Fruit fly (Drosophila melanogaster) whole organism, embryonic: ENCODE measurements around the gene mRpL48.

Experiments used
- Ada2b ChIP-seq: fragments of 200-800 bp; sonication (Bioruptor generic); IDR thresholded peaks from 2 replicates; pipeline ENCODE4 v1.3.6; 2022; ENCODE audit warnings: missing biosample characterization, missing genetic modification characterization
- Atf-2 ChIP-seq: fragments of 200-800 bp; sonication (Bioruptor generic); optimal IDR thresholded peaks from 2 replicates; lab custom pipeline; 2016; ENCODE audit warnings: missing biosample characterization, missing genetic modification characterization
- BEAF-32 ChIP-seq: fragments of 200-800 bp; sonication (Bioruptor generic); optimal IDR thresholded peaks from 3 replicates; lab custom pipeline; 2017; ENCODE audit warnings: missing biosample characterization, missing genetic modification characterization, mild to moderate bottlenecking, moderate library complexity, missing genetic modification reagents
- Blimp-1 ChIP-seq: fragments of 200-800 bp; sonication (Bioruptor generic); optimal IDR thresholded peaks from 3 replicates; lab custom pipeline; 2018; ENCODE audit warnings: missing biosample characterization, missing genetic modification characterization, mild to moderate bottlenecking, moderate library complexity, missing genetic modification reagents
- CG10209 ChIP-seq: fragments of 200-800 bp; sonication (Bioruptor generic); optimal IDR thresholded peaks from 3 replicates; lab custom pipeline; 2017; ENCODE audit warnings: missing biosample characterization, mild to moderate bottlenecking, missing genetic modification characterization, missing genetic modification reagents
- CG10366 ChIP-seq: fragments of 200-800 bp; sonication (Bioruptor generic); IDR thresholded peaks from 2 replicates; pipeline ENCODE4 v1.3.6; 2022; ENCODE audit warnings: missing biosample characterization, missing genetic modification characterization
- CG10565 ChIP-seq: fragments of 200-800 bp; sonication (Bioruptor generic); optimal IDR thresholded peaks from 3 replicates; lab custom pipeline; 2016; ENCODE audit warnings: missing biosample characterization, mild to moderate bottlenecking, missing genetic modification characterization
- CG12769 ChIP-seq: fragments of 200-800 bp; sonication (Bioruptor generic); optimal IDR thresholded peaks from 2 replicates; lab custom pipeline; 2019; ENCODE audit warnings: missing biosample characterization, mild to moderate bottlenecking, missing genetic modification characterization, moderate library complexity
- CG13894 ChIP-seq: fragments of 200-800 bp; sonication (Bioruptor generic); optimal IDR thresholded peaks from 3 replicates; lab custom pipeline; 2018; ENCODE audit warnings: missing biosample characterization, mild to moderate bottlenecking, missing genetic modification characterization, moderate library complexity
- CG15514 ChIP-seq: fragments of 200-800 bp; sonication (Bioruptor generic); optimal IDR thresholded peaks from 3 replicates; lab custom pipeline; 2017; ENCODE audit warnings: missing biosample characterization, missing genetic modification characterization, mild to moderate bottlenecking, moderate library complexity, missing genetic modification reagents
- CG1602 ChIP-seq: fragments of 200-800 bp; sonication (Bioruptor generic); optimal IDR thresholded peaks from 3 replicates; lab custom pipeline; 2016; ENCODE audit warnings: missing biosample characterization, missing genetic modification characterization
- CG18764 ChIP-seq: fragments of 200-800 bp; sonication (Bioruptor generic); optimal IDR thresholded peaks from 3 replicates; lab custom pipeline; 2016; ENCODE audit warnings: missing biosample characterization, missing genetic modification characterization
- CG2129 ChIP-seq: fragments of 200-800 bp; sonication (Bioruptor generic); IDR thresholded peaks from 2 replicates; pipeline ENCODE4 v1.3.6; 2022; ENCODE audit warnings: missing biosample characterization, missing genetic modification characterization; ENCODE audit not compliant: partially characterized antibody
- CG2678 ChIP-seq: fragments of 200-800 bp; sonication (Bioruptor generic); optimal IDR thresholded peaks from 3 replicates; lab custom pipeline; 2019; ENCODE audit warnings: missing biosample characterization, mild to moderate bottlenecking, missing genetic modification characterization, moderate library complexity
- CG30431 ChIP-seq: fragments of 200-800 bp; sonication (Bioruptor generic); optimal IDR thresholded peaks from 2 replicates; lab custom pipeline; 2017; ENCODE audit warnings: missing biosample characterization, missing genetic modification characterization
- CG3163 ChIP-seq: fragments of 200-800 bp; sonication (Bioruptor generic); optimal IDR thresholded peaks from 3 replicates; lab custom pipeline; 2016; ENCODE audit warnings: missing biosample characterization, missing genetic modification characterization
- CG32767 ChIP-seq: fragments of 200-800 bp; sonication (Bioruptor generic); IDR thresholded peaks from 2 replicates; pipeline ENCODE4 v1.3.6; 2022; ENCODE audit warnings: missing biosample characterization, missing genetic modification characterization
- CG34376 ChIP-seq: fragments of 200-800 bp; sonication (Bioruptor generic); optimal IDR thresholded peaks from 2 replicates; lab custom pipeline; 2018; ENCODE audit warnings: missing biosample characterization, mild to moderate bottlenecking, missing genetic modification characterization
- CG3995 ChIP-seq: fragments of 200-800 bp; sonication (Bioruptor generic); optimal IDR thresholded peaks from 3 replicates; lab custom pipeline; 2016; ENCODE audit warnings: missing biosample characterization, missing genetic modification characterization
- CG4328 ChIP-seq: fragments of 200-800 bp; sonication (Bioruptor generic); optimal IDR thresholded peaks from 3 replicates; lab custom pipeline; 2017; ENCODE audit warnings: missing biosample characterization, missing genetic modification reagents, missing genetic modification characterization
- CG4820 ChIP-seq: fragments of 200-800 bp; sonication (Bioruptor generic); optimal IDR thresholded peaks from 3 replicates; lab custom pipeline; 2016; ENCODE audit warnings: missing biosample characterization, missing genetic modification characterization
- CG6765 ChIP-seq: fragments of 200-800 bp; sonication (Bioruptor generic); optimal IDR thresholded peaks from 3 replicates; lab custom pipeline; 2017; ENCODE audit warnings: missing biosample characterization, mild to moderate bottlenecking, missing genetic modification characterization
- CG8290 ChIP-seq, 3 experiments: fragments of 200-800 bp; sonication (Bioruptor generic); optimal IDR thresholded peaks; 2 replicates each; lab custom pipeline; 2016 to 2019; ENCODE audit warnings: missing biosample characterization in 3 of 3, missing genetic modification characterization in 3 of 3, mild to moderate bottlenecking in 2 of 3, moderate library complexity in 1 of 3
- CG8765 ChIP-seq: fragments of 200-800 bp; sonication (Bioruptor generic); IDR thresholded peaks from 2 replicates; pipeline ENCODE4 v1.3.6; 2022; ENCODE audit warnings: missing biosample characterization, missing genetic modification characterization
- CHES-1-like ChIP-seq: fragments of 200-800 bp; sonication (Bioruptor generic); optimal IDR thresholded peaks from 2 replicates; lab custom pipeline; 2016; ENCODE audit warnings: missing biosample characterization, missing genetic modification characterization
- CrebB ChIP-seq: fragments of 200-800 bp; sonication (Bioruptor generic); optimal IDR thresholded peaks from 3 replicates; lab custom pipeline; 2018; ENCODE audit warnings: missing biosample characterization, mild to moderate bottlenecking, missing genetic modification characterization
- Dad ChIP-seq: fragments of 200-800 bp; sonication (Bioruptor generic); optimal IDR thresholded peaks from 3 replicates; lab custom pipeline; 2016; ENCODE audit warnings: missing biosample characterization, missing genetic modification characterization
- Dref ChIP-seq: fragments of 200-800 bp; sonication (Bioruptor generic); IDR thresholded peaks from 2 replicates; pipeline ENCODE4 v1.3.6; 2022; ENCODE audit warnings: missing biosample characterization, missing genetic modification characterization
- GATAe ChIP-seq: fragments of 200-800 bp; sonication (Bioruptor generic); conservative IDR thresholded peaks from 2 replicates; pipeline ENCODE4 v1.3.6; 2022; ENCODE audit warnings: missing biosample characterization, missing genetic modification characterization
- HLHmδ ChIP-seq: fragments of 200-800 bp; sonication (Bioruptor generic); optimal IDR thresholded peaks from 2 replicates; lab custom pipeline; 2018; ENCODE audit warnings: missing biosample characterization, mild to moderate bottlenecking, missing genetic modification characterization, moderate library complexity
- Hr3 ChIP-seq: fragments of 200-800 bp; sonication (Bioruptor generic); optimal IDR thresholded peaks from 3 replicates; lab custom pipeline; 2016; ENCODE audit warnings: missing biosample characterization, missing genetic modification characterization
- Hr39 ChIP-seq: fragments of >200 bp; optimal IDR thresholded peaks from 2 replicates; lab custom pipeline; 2017
- Hr51 ChIP-seq, 2 experiments: fragments of 200-800 bp; sonication (Bioruptor generic); optimal IDR thresholded peaks; 2 replicates in 1 of 2; 3 replicates in 1 of 2; lab custom pipeline; 2016 to 2018; ENCODE audit warnings: missing biosample characterization in 2 of 2, missing genetic modification characterization in 2 of 2, mild to moderate bottlenecking in 1 of 2, moderate library complexity in 1 of 2
- Mes4 ChIP-seq: fragments of 200-800 bp; sonication (Bioruptor generic); optimal IDR thresholded peaks from 2 replicates; lab custom pipeline; 2016; ENCODE audit warnings: missing biosample characterization, missing genetic modification characterization
- Myb ChIP-seq: fragments of 200-800 bp; sonication (Bioruptor generic); optimal IDR thresholded peaks from 2 replicates; lab custom pipeline; 2016; ENCODE audit warnings: missing biosample characterization, missing genetic modification characterization
- Rfx ChIP-seq: fragments of 200-800 bp; sonication (Bioruptor generic); IDR thresholded peaks from 2 replicates; pipeline ENCODE4 v1.3.6; 2022; ENCODE audit warnings: missing biosample characterization, missing genetic modification characterization
- Spps ChIP-seq: fragments of 200-800 bp; sonication (Bioruptor generic); optimal IDR thresholded peaks from 2 replicates; lab custom pipeline; 2018; ENCODE audit warnings: missing biosample characterization, mild to moderate bottlenecking, missing genetic modification characterization
- YL-1 ChIP-seq: fragments of 200-800 bp; sonication (Bioruptor generic); optimal IDR thresholded peaks from 3 replicates; lab custom pipeline; 2017; ENCODE audit warnings: missing biosample characterization, mild to moderate bottlenecking, missing genetic modification characterization
- cg ChIP-seq: fragments of 200-800 bp; sonication (Bioruptor generic); optimal IDR thresholded peaks from 3 replicates; lab custom pipeline; 2019; ENCODE audit warnings: missing biosample characterization, mild to moderate bottlenecking, missing genetic modification characterization, moderate library complexity
- crc ChIP-seq: fragments of 200-800 bp; sonication (Bioruptor generic); optimal IDR thresholded peaks from 2 replicates; lab custom pipeline; 2016; ENCODE audit warnings: missing biosample characterization, missing genetic modification characterization
- dm ChIP-seq: fragments of 200-800 bp; sonication (Bioruptor generic); optimal IDR thresholded peaks from 3 replicates; lab custom pipeline; 2016; ENCODE audit warnings: missing biosample characterization, missing genetic modification characterization
- hth ChIP-seq: fragments of >200 bp; optimal IDR thresholded peaks from 2 replicates; lab custom pipeline; 2017; ENCODE audit warnings: inconsistent platforms
- jing ChIP-seq: fragments of 200-800 bp; sonication (Bioruptor generic); optimal IDR thresholded peaks from 2 replicates; lab custom pipeline; 2018; ENCODE audit warnings: missing biosample characterization, mild to moderate bottlenecking, missing genetic modification characterization
- maf-S ChIP-seq: fragments of 200-800 bp; sonication (Bioruptor generic); optimal IDR thresholded peaks from 2 replicates; lab custom pipeline; 2016; ENCODE audit warnings: missing biosample characterization, missing genetic modification characterization
- pzg ChIP-seq: fragments of 200-800 bp; sonication (Bioruptor generic); optimal IDR thresholded peaks from 3 replicates; lab custom pipeline; 2018; ENCODE audit warnings: missing biosample characterization, mild to moderate bottlenecking, missing genetic modification characterization, moderate library complexity
- seq ChIP-seq: fragments of 200-800 bp; sonication (Bioruptor generic); IDR thresholded peaks from 2 replicates; pipeline ENCODE4 v1.3.6; 2022; ENCODE audit warnings: missing biosample characterization, missing genetic modification characterization
- slou ChIP-seq: fragments of 200-800 bp; sonication (Bioruptor generic); optimal IDR thresholded peaks from 3 replicates; lab custom pipeline; 2016; ENCODE audit warnings: missing biosample characterization, missing genetic modification characterization
- so ChIP-seq: fragments of 200-800 bp; sonication (Bioruptor generic); IDR thresholded peaks from 3 replicates; pipeline ENCODE4 v1.3.6; 2022; ENCODE audit warnings: missing biosample characterization, missing genetic modification characterization
- tgo ChIP-seq: fragments of 200-800 bp; sonication (Bioruptor generic); IDR thresholded peaks from 3 replicates; pipeline ENCODE4 v1.3.6; 2022; ENCODE audit warnings: missing biosample characterization, missing genetic modification characterization
- unpg ChIP-seq: fragments of 200-800 bp; sonication (Bioruptor generic); optimal IDR thresholded peaks from 3 replicates; lab custom pipeline; 2018; ENCODE audit warnings: missing biosample characterization, mild to moderate bottlenecking, missing genetic modification characterization, moderate library complexity
- wek ChIP-seq: fragments of 200-800 bp; sonication (Bioruptor generic); optimal IDR thresholded peaks from 3 replicates; lab custom pipeline; 2018; ENCODE audit warnings: missing biosample characterization, mild to moderate bottlenecking, missing genetic modification characterization, moderate library complexity
- zfh2 ChIP-seq: fragments of 200-800 bp; sonication (Bioruptor generic); optimal IDR thresholded peaks from 2 replicates; lab custom pipeline; 2016; ENCODE audit warnings: missing biosample characterization, missing genetic modification characterization

Gene mRpL48

DNA sequence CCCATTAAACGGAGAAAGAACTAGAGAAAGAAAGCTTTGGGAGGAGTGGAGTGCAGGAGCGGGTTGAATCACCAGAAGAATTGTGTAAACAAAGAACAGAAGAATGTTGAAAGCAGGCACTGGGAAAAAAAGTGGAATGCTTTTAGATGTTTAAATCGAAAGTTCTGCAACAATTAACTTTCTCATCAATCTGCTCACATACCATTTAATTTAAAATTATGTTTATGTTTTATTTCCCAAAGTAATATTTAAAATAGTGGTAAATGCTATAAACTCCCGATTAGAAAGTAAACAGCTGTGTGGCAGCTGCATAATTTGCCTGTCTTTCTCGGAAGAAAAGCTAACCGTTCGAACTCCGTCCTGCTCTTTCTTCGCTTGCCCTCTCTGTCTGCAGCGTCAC is 27.8 kb downstream of the mRpL48 start (continued):
- TF ChIP-seq CG18764 (no peak), maf-S (GFP tag; lab: Kevin White, UChicago) (no peak), Hr51 (GFP tag; optimal IDR thresholded peaks at IDR 0.05; lab: Kevin White, UChicago) (no peak), CG6765 (GFP tag; lab: Kevin White, UChicago) (no peak), BEAF-32 (GFP tag; lab: Kevin White, UChicago) (no peak), cg (no peak), so (GFP tag; lab: Robert Waterston, UW) (no peak), Hr3 (GFP tag; lab: Kevin White, UChicago) (peak; percentile 7), YL-1 (GFP tag; lab: Kevin White, UChicago) (no peak), Atf-2 (GFP tag; lab: Kevin White, UChicago) (no peak), Rfx (no peak), CG12769 (tag; lab: Kevin White, UChicago) (no peak), CG2678 (tag; lab: Kevin White, UChicago) (peak; percentile 52), CHES-1-like (GFP tag; lab: Kevin White, UChicago) (no peak), jing (GFP tag; lab: Kevin White, UChicago) (no peak), HLHmδ (no peak), CG15514 (GFP tag; lab: Kevin White, UChicago) (no peak), tgo (no peak), unpg (peak; percentile 43), pzg (no peak), CG10565 (GFP tag; lab: Kevin White, UChicago) (no peak), CG30431 (GFP tag; lab: Kevin White, UChicago) (no peak), wek (GFP tag; lab: Kevin White, UChicago) (no peak), Ada2b (GFP tag; lab: Robert Waterston, UW) (no peak), CG10366 (GFP tag; lab: Robert Waterston, UW) (no peak), Hr39 (lab: Kevin White, UChicago) (no peak), CG10209 (GFP tag; lab: Kevin White, UChicago) (no peak), CG8765 (no peak), CG1602 (GFP tag; lab: Kevin White, UChicago) (no peak), crc (GFP tag; lab: Kevin White, UChicago) (no peak), hth (lab: Kevin White, UChicago) (no peak), CG4328 (GFP tag; lab: Kevin White, UChicago) (no peak), Myb (GFP tag; lab: Kevin White, UChicago) (no peak), CG3995 (GFP tag; lab: Kevin White, UChicago) (no peak), zfh2 (no peak), CG13894 (tag; lab: Kevin White, UChicago) (no peak), Mes4 (no peak), CG2129 (no peak), seq (GFP tag; lab: Robert Waterston, UW) (no peak), Dref (GFP tag; lab: Robert Waterston, UW) (no peak), Dad (GFP tag; lab: Kevin White, UChicago) (no peak), CrebB (no peak), CG4820 (no peak), CG8290 (GFP tag; optimal IDR thresholded peaks at IDR 0.05; lab: Kevin White, UChicago) (no peak), CG8290 (tag; optimal IDR thresholded peaks at IDR 0.05; lab: Kevin White, UChicago) (no peak), GATAe (GFP tag; lab: Robert Waterston, UW) (no peak), CG34376 (GFP tag; lab: Kevin White, UChicago) (no peak), Blimp-1 (GFP tag; lab: Kevin White, UChicago) (peak; percentile 85), dm (no peak), Spps (no peak), slou (GFP tag; lab: Kevin White, UChicago) (no peak), CG3163 (GFP tag; lab: Kevin White, UChicago) (no peak), CG32767 (GFP tag; lab: Robert Waterston, UW) (no peak)
